ENCODE assay signal across 3 worm cellular contexts in genomic region chrX:11908226-11908625, ce11.
TF ChIP-seq lines count a peak whose summit lies in the region.

No protein-coding gene starts in this region.

TF ChIP-seq in whole organism, L1 larva, 84 proteins besides CTCF, POLR2A, EP300 and RAD21:
- TF ChIP-seq vab-15 (tag; optimal IDR thresholded peaks at IDR 0.05; lab: Kevin White, UChicago), result no peak
- no peak for TF ChIP-seq fkh-4 (tag; optimal IDR thresholded peaks at IDR 0.05; lab: Kevin White, UChicago; ENCODE audit: borderline replicate concordance)
- TF ChIP-seq elt-2 (tag; optimal IDR thresholded peaks at IDR 0.05; lab: Kevin White, UChicago), result peak; percentile 45
- peak in 1 of 2 experiments; percentile 14 for TF ChIP-seq lin-35 (GFP tag; optimal IDR thresholded peaks at IDR 0.05; lab: Kevin White, UChicago)
- no peak for TF ChIP-seq nhr-85 (tag; lab: Kevin White, UChicago)

TF ChIP-seq in whole organism, L3 larva, 47 proteins besides CTCF, POLR2A, EP300 and RAD21:
- no peak for TF ChIP-seq lin-39 (tag; optimal IDR thresholded peaks at IDR 0.05; lab: Kevin White, UChicago)
- peak; percentile 41 for TF ChIP-seq pha-4 (tag; optimal IDR thresholded peaks at IDR 0.05; lab: Kevin White, UChicago)
- peak; percentile 56 for TF ChIP-seq elt-2 (tag; optimal IDR thresholded peaks at IDR 0.05; lab: Kevin White, UChicago)
TF ChIP-seq in whole organism, L3 larva: peak in this region for 2.

TF ChIP-seq in whole organism, L4 larva, 104 proteins besides CTCF, POLR2A, EP300 and RAD21:
- TF ChIP-seq daf-16 (GFP tag; optimal IDR thresholded peaks at IDR 0.05; lab: Kevin White, UChicago) (no peak), daf-16 (tag; optimal IDR thresholded peaks at IDR 0.05; lab: Kevin White, UChicago) (peak; percentile 55), pqm-1 (tag; optimal IDR thresholded peaks at IDR 0.05; lab: Kevin White, UChicago) (peak; percentile 16), lin-38 (GFP tag; IDR thresholded peaks at IDR 0.05; lab: Robert Waterston, UW) (no peak), aha-1 (tag; lab: Kevin White, UChicago) (peak; percentile 70)
TF ChIP-seq in whole organism, L4 larva: peak in this region for 3.

Comparison
In these comparisons a context has a peak if more than half of its experiments do, and no peak if none do; other contexts are left out.
1. Of the 29 proteins assayed by ChIP-seq in both whole organism, L4 larva and whole organism, L1 larva: peak only in whole organism, L4 larva: aha-1 and pqm-1; only in whole organism, L1 larva: none; in both: none; in neither: 27.